Fruit fly (Drosophila melanogaster): Measurements from ENCODE around the gene CG32669.
A peak's percentile ranks its signal among the peaks of the same experiment; 100 is the strongest.

CG32669 gene

DNA sequence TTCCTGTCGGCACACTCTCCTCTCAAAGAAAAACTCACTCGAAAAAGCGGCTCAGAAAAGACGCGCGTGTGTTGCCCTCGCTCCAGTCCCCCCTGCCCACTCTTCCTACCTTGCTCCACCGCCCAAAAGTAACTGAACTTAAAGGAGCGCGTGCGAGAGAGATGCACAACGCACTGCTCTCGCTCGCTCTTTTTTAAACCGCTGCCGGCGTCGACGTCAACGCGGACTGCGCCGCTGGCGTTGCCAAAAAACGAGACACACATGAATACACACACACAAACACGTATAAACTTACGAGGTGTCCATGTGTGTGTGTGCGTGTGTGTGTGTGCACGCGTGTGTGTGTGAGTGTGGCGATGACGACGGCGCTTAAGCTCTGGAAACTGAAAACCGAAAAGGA, 28.0 kb downstream of the CG32669 start:
- TF ChIP-seq CG2712 (tag; optimal IDR thresholded peaks at IDR 0.05) (no peak), CG18262 (tag; optimal IDR thresholded peaks at IDR 0.05) (no peak), crol (GFP tag; IDR thresholded peaks at IDR 0.05) (peak; percentile 96), Bgb (GFP tag; IDR thresholded peaks at IDR 0.05; ENCODE audit: partially characterized antibody) (peak; percentile 56; the same call in 1 of the 2 replicates), CG11093 (GFP tag; IDR thresholded peaks at IDR 0.05) (no peak), stwl (tag; optimal IDR thresholded peaks at IDR 0.05) (no peak), CG42726 (GFP tag; IDR thresholded peaks at IDR 0.05; ENCODE audit: partially characterized antibody) (peak; percentile 65), Adf1 (GFP tag; IDR thresholded peaks at IDR 0.05) (peak; percentile 99), sqz (GFP tag; optimal IDR thresholded peaks at IDR 0.05) (no peak), Rx (GFP tag; IDR thresholded peaks at IDR 0.05) (no peak), Drgx (GFP tag; IDR thresholded peaks at IDR 0.05) (no peak), slbo (GFP tag; IDR thresholded peaks at IDR 0.05) (no peak), CG1832 (GFP tag; optimal IDR thresholded peaks at IDR 0.05) (peak; percentile 89), chinmo (GFP tag; IDR thresholded peaks at IDR 0.05; ENCODE audit: partially characterized antibody) (0 out of 4 replicates have a peak, but pooled peaks have one; percentile 47), Dek (tag; optimal IDR thresholded peaks at IDR 0.05) (no peak), CG6791 (GFP tag; IDR thresholded peaks at IDR 0.05; ENCODE audit: partially characterized antibody) (peak; percentile 65; the same call in 2 of the 3 replicates), Chrac-16 (GFP tag; optimal IDR thresholded peaks at IDR 0.05) (no peak), CG3065 (GFP tag; optimal IDR thresholded peaks at IDR 0.05) (no peak), CG32767 (GFP tag; IDR thresholded peaks at IDR 0.05) (no peak), Deaf1 (tag; optimal IDR thresholded peaks at IDR 0.05) (peak; percentile 62), NC2α (GFP tag; optimal IDR thresholded peaks at IDR 0.05) (no peak), CG32772 (GFP tag; IDR thresholded peaks at IDR 0.05) (no peak), CG4404 (GFP tag; IDR thresholded peaks at IDR 0.05) (no peak), CG31365 (tag; optimal IDR thresholded peaks at IDR 0.05) (no peak), NK7.1 (GFP tag; optimal IDR thresholded peaks at IDR 0.05) (no peak), CG13624 (GFP tag; optimal IDR thresholded peaks at IDR 0.05) (no peak), ftz-f1 (GFP tag; optimal IDR thresholded peaks at IDR 0.05) (no peak), Trl (optimal IDR thresholded peaks at IDR 0.05) (peak; percentile 27 to 31), Trl (GFP tag; optimal IDR thresholded peaks at IDR 0.05) (no peak), fru (optimal IDR thresholded peaks at IDR 0.05) (no peak), CG11723 (GFP tag; optimal IDR thresholded peaks at IDR 0.05) (no peak), Bteb2 (GFP tag; optimal IDR thresholded peaks at IDR 0.05) (no peak), Oli (tag; optimal IDR thresholded peaks at IDR 0.05) (no peak), Asciz (GFP tag; optimal IDR thresholded peaks at IDR 0.05) (no peak), CG2120 (GFP tag; optimal IDR thresholded peaks at IDR 0.05) (no peak), Rfx (GFP tag; IDR thresholded peaks at IDR 0.05) (no peak), CG8388 (GFP tag; optimal IDR thresholded peaks at IDR 0.05) (no peak), CG12104 (GFP tag; optimal IDR thresholded peaks at IDR 0.05) (no peak), Aef1 (GFP tag; IDR thresholded peaks at IDR 0.05) (no peak), CG17802 (tag; optimal IDR thresholded peaks at IDR 0.05) (no peak), bigmax (GFP tag; optimal IDR thresholded peaks at IDR 0.05) (no peak), dysf (GFP tag; IDR thresholded peaks at IDR 0.05) (no peak), Dip3 (GFP tag; optimal IDR thresholded peaks at IDR 0.05) (no peak), peb (GFP tag; IDR thresholded peaks at IDR 0.05) (no peak), CoRest (tag; optimal IDR thresholded peaks at IDR 0.05) (no peak), ems (GFP tag; optimal IDR thresholded peaks at IDR 0.05) (no peak), CG11560 (tag; IDR thresholded peaks at IDR 0.05) (no peak), Vsx1 (GFP tag; optimal IDR thresholded peaks at IDR 0.05) (no peak), twi (tag; optimal IDR thresholded peaks at IDR 0.05) (no peak), Abd-B (GFP tag; optimal IDR thresholded peaks at IDR 0.05) (no peak), CG17385 (GFP tag; optimal IDR thresholded peaks at IDR 0.05) (no peak), CG8089 (GFP tag; optimal IDR thresholded peaks at IDR 0.05) (no peak), CG4707 (GFP tag; optimal IDR thresholded peaks at IDR 0.05) (no peak)

Measured in whole organism, embryonic.